Worm (Caenorhabditis elegans): Measurements from ENCODE around the gene C14C10.2.

C14C10.2 gene

DNA sequence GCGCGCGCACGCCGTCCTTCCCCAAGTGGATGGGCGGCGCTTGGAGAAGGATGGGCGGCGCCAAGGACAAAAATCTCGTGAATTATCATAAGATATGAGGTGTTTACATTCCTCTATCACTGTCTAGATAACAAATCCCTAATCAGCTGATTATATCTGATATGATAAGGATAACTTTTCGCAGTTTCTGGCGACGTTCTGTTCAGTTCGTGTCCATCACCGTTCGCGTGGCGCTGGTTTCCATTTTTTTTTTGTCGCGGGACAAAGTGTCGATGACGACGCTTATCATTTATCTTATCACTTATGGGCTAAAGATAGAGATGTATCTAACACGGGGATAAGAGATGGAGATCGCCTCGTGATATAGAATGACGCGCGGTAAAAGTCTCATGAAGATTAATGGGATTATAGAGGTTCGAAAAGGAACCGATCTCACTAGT lies 39.0 kb downstream of the C14C10.2 start (continued):
- TF ChIP-seq nhr-90 (tag; optimal IDR thresholded peaks at IDR 0.05; ENCODE audit: poor library complexity) = no peak
- TF ChIP-seq nhr-76 (tag; optimal IDR thresholded peaks at IDR 0.05) = no peak
- no peak for TF ChIP-seq isw-1 (GFP tag; IDR thresholded peaks at IDR 0.05)
- peak; percentile 59 for TF ChIP-seq blmp-1 (tag; optimal IDR thresholded peaks at IDR 0.05)
- TF ChIP-seq jun-1 (tag; optimal IDR thresholded peaks at IDR 0.05) = no peak
- TF ChIP-seq fos-1 (tag; optimal IDR thresholded peaks at IDR 0.05) = no peak
- no peak for TF ChIP-seq hlh-17 (GFP tag; optimal IDR thresholded peaks at IDR 0.05; ENCODE audit: borderline replicate concordance)
- no peak for TF ChIP-seq ces-1 (GFP tag; optimal IDR thresholded peaks at IDR 0.05)
- TF ChIP-seq ceh-63 (GFP tag; optimal IDR thresholded peaks at IDR 0.05) = no peak
- peak; percentile 60 for TF ChIP-seq dsc-1 (tag; optimal IDR thresholded peaks at IDR 0.05)
- peak; percentile 46 for TF ChIP-seq nhr-19 (GFP tag; conservative IDR thresholded peaks at IDR 0.05)
- TF ChIP-seq tbx-2 (tag; optimal IDR thresholded peaks at IDR 0.05) = peak; percentile 30
- no peak for TF ChIP-seq irx-1 (tag; optimal IDR thresholded peaks at IDR 0.05)
- TF ChIP-seq sptf-1 (tag; optimal IDR thresholded peaks at IDR 0.05) = no peak
- no peak for TF ChIP-seq sox-4 (tag; optimal IDR thresholded peaks at IDR 0.05)
- TF ChIP-seq nhr-47 (tag; optimal IDR thresholded peaks at IDR 0.05) = peak; percentile 43
- TF ChIP-seq ets-5 (GFP tag; IDR thresholded peaks at IDR 0.05) = no peak
- TF ChIP-seq nhr-71 (tag; optimal IDR thresholded peaks at IDR 0.05) = peak; percentile 64
- TF ChIP-seq vab-15 (tag; optimal IDR thresholded peaks at IDR 0.05) = no peak
- no peak for TF ChIP-seq nhr-28 (tag; optimal IDR thresholded peaks at IDR 0.05)
- TF ChIP-seq mep-1 (tag; optimal IDR thresholded peaks at IDR 0.05) = no peak
- no peak for TF ChIP-seq ceh-88 (GFP tag; IDR thresholded peaks at IDR 0.05)
- no peak for TF ChIP-seq sup-37 (GFP tag; optimal IDR thresholded peaks at IDR 0.05)
- TF ChIP-seq fkh-10 (GFP tag; optimal IDR thresholded peaks at IDR 0.05) = no peak
- no peak for TF ChIP-seq mef-2 (tag; optimal IDR thresholded peaks at IDR 0.05)
- TF ChIP-seq efl-1 (optimal IDR thresholded peaks at IDR 0.05) = no peak
- peak in 1 of 2 experiments; percentile 1 for TF ChIP-seq efl-1 (GFP tag; optimal IDR thresholded peaks at IDR 0.05 in 1 of 2)
- no peak for TF ChIP-seq ztf-11 (tag; optimal IDR thresholded peaks at IDR 0.05)
- no peak for TF ChIP-seq pag-3 (tag; optimal IDR thresholded peaks at IDR 0.05; ENCODE audit: borderline replicate concordance, insufficient read depth)
- TF ChIP-seq lin-39 (tag; optimal IDR thresholded peaks at IDR 0.05) = no peak
- no peak for TF ChIP-seq swsn-7 (tag; optimal IDR thresholded peaks at IDR 0.05)
- TF ChIP-seq unc-86 (tag; optimal IDR thresholded peaks at IDR 0.05) = no peak
- TF ChIP-seq efl-3 (GFP tag; optimal IDR thresholded peaks at IDR 0.05) = no peak

- peak in 1 of 2 experiments; percentile 3 for TF ChIP-seq lin-35 (GFP tag; optimal IDR thresholded peaks at IDR 0.05)
- TF ChIP-seq ama-1 (optimal IDR thresholded peaks at IDR 0.05) = peak; percentile 15
- peak in 1 of 2 experiments; percentile 13 for TF ChIP-seq lsy-2 (tag; optimal IDR thresholded peaks at IDR 0.05)
- no peak for TF ChIP-seq ceh-88 (GFP tag; IDR thresholded peaks at IDR 0.05)
These were observed 39.5 kb downstream of the C14C10.2 start, which contains the start of gene F45D3.4 for ce11 chrV:12552671-12553212. Gene F45D3.4 (minus strand): TSS chrV:12553191.

ce11 chrV:12551638-12552478 lies 40.4 kb downstream of the C14C10.2 start:
- TF ChIP-seq nhr-90 (tag; optimal IDR thresholded peaks at IDR 0.05; ENCODE audit: poor library complexity) = peak; percentile 49
- peak; percentile 55 for TF ChIP-seq pax-3 (tag; optimal IDR thresholded peaks at IDR 0.05)
- no peak for TF ChIP-seq fkh-4 (tag; optimal IDR thresholded peaks at IDR 0.05; ENCODE audit: borderline replicate concordance)
- TF ChIP-seq alr-1 (tag; optimal IDR thresholded peaks at IDR 0.05; ENCODE audit: borderline replicate concordance) = no peak
- TF ChIP-seq lin-13 (GFP tag; optimal IDR thresholded peaks at IDR 0.05) = no peak
- TF ChIP-seq nhr-85 (tag) = peak; percentile 94
- peak; percentile 67 for TF ChIP-seq nhr-71 (tag; optimal IDR thresholded peaks at IDR 0.05)
- no peak for TF ChIP-seq sup-37 (GFP tag; optimal IDR thresholded peaks at IDR 0.05)
- TF ChIP-seq nhr-19 (GFP tag; conservative IDR thresholded peaks at IDR 0.05) = peak; percentile 35
- TF ChIP-seq elt-3 (tag; optimal IDR thresholded peaks at IDR 0.05) = peak in 5 of 6 experiments; percentile 34 to 72 (median 55)
- TF ChIP-seq nhr-12 (tag; optimal IDR thresholded peaks at IDR 0.05) = no peak
- TF ChIP-seq ama-1 (optimal IDR thresholded peaks at IDR 0.05) = peak; percentile 92
- TF ChIP-seq ceh-8 (GFP tag; optimal IDR thresholded peaks at IDR 0.05) = no peak
- no peak for TF ChIP-seq lin-39 (tag; optimal IDR thresholded peaks at IDR 0.05)
- TF ChIP-seq dsc-1 (tag; optimal IDR thresholded peaks at IDR 0.05) = peak; percentile 21
- no peak for TF ChIP-seq sptf-1 (tag; optimal IDR thresholded peaks at IDR 0.05)
- TF ChIP-seq ces-1 (GFP tag; optimal IDR thresholded peaks at IDR 0.05) = no peak
- no peak for TF ChIP-seq fos-1 (tag; optimal IDR thresholded peaks at IDR 0.05)
- TF ChIP-seq unc-86 (tag; optimal IDR thresholded peaks at IDR 0.05) = no peak
- no peak for TF ChIP-seq efl-1 (optimal IDR thresholded peaks at IDR 0.05)
- TF ChIP-seq efl-1 (GFP tag; optimal IDR thresholded peaks at IDR 0.05 in 1 of 2) = peak in 1 of 2 experiments; percentile 91
- TF ChIP-seq egl-27 (tag; optimal IDR thresholded peaks at IDR 0.05) = no peak
- TF ChIP-seq mdl-1 (tag; optimal IDR thresholded peaks at IDR 0.05) = no peak

Data from whole organism, L1 larva.